Worm (Caenorhabditis elegans) whole organism, mixed stage, embryonic: Measurements from ENCODE around the gene ZK1236.5.

Experiments
- elt-1 ChIP-seq: sonication (generic microtip); optimal IDR thresholded peaks from 2 replicates; lab custom pipeline; 2017; ENCODE audit warnings: missing genetic modification characterization, mild to moderate bottlenecking, missing compliant biosample characterization, antibody characterized with exemption, moderate library complexity, borderline replicate concordance; ENCODE audit not compliant: insufficient read depth
- elt-3 ChIP-seq: fragments of 150-350 bp; optimal IDR thresholded peaks from 2 replicates; lab custom pipeline; 2014; ENCODE audit warnings: missing biosample characterization, missing genetic modification characterization
- lsy-2 ChIP-seq: fragments of 150-350 bp; optimal IDR thresholded peaks from 2 replicates; lab custom pipeline; 2014; ENCODE audit warnings: missing biosample characterization, missing genetic modification characterization
- mab-5 ChIP-seq: fragments of 150-350 bp; optimal IDR thresholded peaks from 2 replicates; lab custom pipeline; 2014; ENCODE audit warnings: missing biosample characterization, missing genetic modification characterization
- mep-1 ChIP-seq: fragments of 150-350 bp; optimal IDR thresholded peaks from 2 replicates; lab custom pipeline; 2017; ENCODE audit warnings: missing biosample characterization, missing genetic modification reagents, missing genetic modification characterization, inconsistent platforms
- nhr-237 ChIP-seq: fragments of 150-350 bp; optimal IDR thresholded peaks from 2 replicates; lab custom pipeline; 2014; ENCODE audit warnings: missing biosample characterization, missing genetic modification characterization
- nhr-28 ChIP-seq: fragments of 150-350 bp; optimal IDR thresholded peaks from 2 replicates; lab custom pipeline; 2014; ENCODE audit warnings: missing biosample characterization, missing genetic modification characterization
- pha-4 ChIP-seq: fragments of 150-350 bp; optimal IDR thresholded peaks from 2 replicates; lab custom pipeline; 2018; ENCODE audit warnings: missing biosample characterization, missing genetic modification reagents, missing genetic modification characterization
- sem-2 ChIP-seq: fragments of 200-800 bp; sonication (Bioruptor generic); optimal IDR thresholded peaks from 2 replicates; lab custom pipeline; 2018; ENCODE audit warnings: mild to moderate bottlenecking, missing genetic modification characterization, missing compliant biosample characterization
- snpc-4 ChIP-seq: fragments of 150-350 bp; optimal IDR thresholded peaks from 2 replicates; lab custom pipeline; 2014; ENCODE audit warnings: missing biosample characterization, missing genetic modification characterization
- unc-62 ChIP-seq: fragments of 150-350 bp; optimal IDR thresholded peaks from 2 replicates; lab custom pipeline; 2014; ENCODE audit warnings: missing biosample characterization, missing genetic modification reagents, missing genetic modification characterization
- ztf-11 ChIP-seq: fragments of 150-350 bp; optimal IDR thresholded peaks from 2 replicates; lab custom pipeline; 2014; ENCODE audit warnings: missing biosample characterization, missing genetic modification characterization

- TF ChIP-seq lsy-2 (tag; lab: Kevin White, UChicago) (no peak), ztf-11 (tag; lab: Kevin White, UChicago) (no peak), mab-5 (tag; lab: Kevin White, UChicago) (no peak), nhr-237 (tag; lab: Kevin White, UChicago) (no peak), snpc-4 (no peak), sem-2 (GFP tag; lab: Kevin White, UChicago) (no peak), elt-3 (tag; lab: Kevin White, UChicago) (no peak), mep-1 (tag; lab: Kevin White, UChicago) (no peak), pha-4 (tag; lab: Kevin White, UChicago) (no peak), unc-62 (GFP tag; lab: Kevin White, UChicago) (no peak), nhr-28 (no peak), elt-1 (no peak)
Measured at ce11 chrIII:8402633-8403032, 29.4 kb downstream of the ZK1236.5 start.
